Worm (Caenorhabditis elegans) whole organism, early embryonic: Measurements from ENCODE around the gene C24D10.2.

Experiments
- B0310.2 ChIP-seq: sonication (generic microtip); optimal IDR thresholded peaks from 2 replicates; lab custom pipeline; 2016; ENCODE audit warnings: mild to moderate bottlenecking, missing genetic modification characterization, missing compliant biosample characterization
- ama-1 ChIP-seq: fragments of 150-350 bp; optimal IDR thresholded peaks from 2 replicates; lab custom pipeline; 2014
- ceh-13 ChIP-seq: fragments of 200-800 bp; sonication (Bioruptor generic); optimal IDR thresholded peaks from 2 replicates; lab custom pipeline; 2018; ENCODE audit warnings: mild to moderate bottlenecking, missing genetic modification characterization, missing compliant biosample characterization
- flt-1 ChIP-seq: fragments of 200-800 bp; sonication (Bioruptor generic); IDR thresholded peaks from 2 replicates; pipeline ENCODE4 v1.3.6; 2022; ENCODE audit warnings: missing genetic modification characterization, missing compliant biosample characterization
- hnd-1 ChIP-seq: sonication (generic microtip); optimal IDR thresholded peaks from 2 replicates; lab custom pipeline; 2016; ENCODE audit warnings: missing genetic modification characterization, missing compliant biosample characterization
- tra-4 ChIP-seq: sonication (generic microtip); optimal IDR thresholded peaks from 2 replicates; lab custom pipeline; 2017; ENCODE audit warnings: missing genetic modification characterization, missing compliant biosample characterization

DNA sequence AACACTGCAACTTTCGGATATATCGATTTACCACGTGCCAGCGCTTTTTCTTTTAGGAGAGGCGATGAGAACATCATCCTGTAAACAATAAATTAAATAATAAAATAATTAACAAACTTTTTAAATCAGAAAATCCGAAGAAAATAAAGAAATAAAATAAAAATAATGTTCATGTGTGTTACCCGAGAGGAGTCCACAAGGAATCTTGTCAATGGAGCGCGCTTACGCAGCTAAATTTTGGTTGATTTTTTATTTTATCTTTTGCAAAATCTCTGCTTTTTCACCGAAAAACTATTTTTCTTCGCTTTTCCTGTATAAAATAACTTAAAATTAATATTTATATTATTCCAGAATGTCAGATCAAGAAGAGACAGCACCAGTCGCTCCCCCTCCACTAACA, 3.0 kb upstream of the C24D10.2 start, which contains the start of the genes C24D10.6 and C24D10.4:
- TF ChIP-seq hnd-1 (tag; lab: Kevin White, UChicago) (no peak), ama-1 (lab: Kevin White, UChicago) (no peak), tra-4 (tag; lab: Kevin White, UChicago) (no peak), ceh-13 (GFP tag; lab: Kevin White, UChicago) (no peak), B0310.2 (tag; lab: Kevin White, UChicago) (no peak), flt-1 (no peak)
